Worm (Caenorhabditis elegans) whole organism, L4/young adult: ENCODE data around the gene dhs-16.

Experiments used
- dao-5 ChIP-seq: sonication (generic microtip); optimal IDR thresholded peaks from 2 replicates; lab custom pipeline; 2016; ENCODE audit warnings: missing genotype, missing genetic modification characterization, moderate library complexity, missing compliant biosample characterization
- him-1 ChIP-seq: sonication (generic microtip); optimal IDR thresholded peaks from 2 replicates; lab custom pipeline; 2016; ENCODE audit warnings: missing genotype, missing genetic modification reagents, missing genetic modification characterization, missing compliant biosample characterization

DNA sequence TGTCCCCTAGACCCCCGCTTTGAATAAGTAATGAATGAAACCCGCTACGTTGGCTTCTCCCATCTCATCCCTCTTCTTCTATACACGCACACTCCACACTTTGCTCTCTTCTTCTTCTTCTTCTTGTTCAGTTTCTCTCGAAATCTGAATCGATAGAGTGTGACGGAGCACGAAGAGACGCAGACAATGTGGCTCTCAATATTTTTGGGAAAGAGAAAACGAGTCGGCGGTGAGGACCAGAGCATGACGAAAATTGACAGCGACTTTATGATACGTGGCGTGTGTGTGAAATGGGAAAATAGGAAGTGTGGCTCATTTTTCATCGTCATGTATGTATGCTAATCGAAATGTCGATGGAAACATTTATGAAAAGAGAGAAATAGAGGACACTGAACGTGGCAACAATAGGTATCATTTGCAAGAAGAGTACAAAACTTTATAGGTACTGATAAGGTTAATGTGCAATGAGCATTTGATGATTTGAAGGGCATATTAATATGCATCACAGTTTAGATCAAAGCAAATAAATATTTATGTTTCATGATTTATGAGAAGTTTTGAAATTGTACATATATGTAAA lies 8.0 kb downstream of the dhs-16 start:
- TF ChIP-seq him-1 (peak; percentile 48), dao-5 (tag; lab: Kevin White, UChicago) (no peak)
